Fruit fly (Drosophila melanogaster) whole organism, prepupa: ENCODE measurements around the gene Kmn2.

Experiments used
- Blimp-1 ChIP-seq: fragments of 200-800 bp; sonication (Bioruptor generic); optimal IDR thresholded peaks from 3 replicates; lab custom pipeline; 2017; ENCODE audit warnings: missing biosample characterization, missing genetic modification characterization, mild to moderate bottlenecking, moderate library complexity, missing genetic modification reagents
- CG10631 ChIP-seq: fragments of 200-800 bp; sonication (Bioruptor generic); optimal IDR thresholded peaks from 2 replicates; lab custom pipeline; 2016; ENCODE audit warnings: missing biosample characterization, missing genetic modification characterization
- CG10669 ChIP-seq: fragments of 200-800 bp; sonication (Bioruptor generic); optimal IDR thresholded peaks from 3 replicates; lab custom pipeline; 2018; ENCODE audit warnings: missing biosample characterization, mild to moderate bottlenecking, missing genetic modification characterization, moderate library complexity
- CG11762 ChIP-seq: fragments of 200-800 bp; sonication (Bioruptor generic); optimal IDR thresholded peaks from 3 replicates; lab custom pipeline; 2016; ENCODE audit warnings: missing biosample characterization, missing genetic modification characterization; ENCODE audit not compliant: insufficient read depth
- CG11902 ChIP-seq: fragments of 200-800 bp; sonication (Bioruptor generic); optimal IDR thresholded peaks from 3 replicates; lab custom pipeline; 2016; ENCODE audit warnings: missing biosample characterization, missing genetic modification characterization
- CG15336 ChIP-seq: fragments of 200-800 bp; sonication (Bioruptor generic); IDR thresholded peaks from 2 replicates; pipeline ENCODE4 v1.3.6; 2022; ENCODE audit warnings: missing biosample characterization, missing genetic modification characterization
- CG1621 ChIP-seq: fragments of 200-800 bp; sonication (Bioruptor generic); optimal IDR thresholded peaks from 3 replicates; lab custom pipeline; 2018; ENCODE audit warnings: missing biosample characterization, mild to moderate bottlenecking, missing genetic modification characterization
- CG16779 ChIP-seq: fragments of 200-800 bp; sonication (Bioruptor generic); optimal IDR thresholded peaks from 3 replicates; lab custom pipeline; 2017; ENCODE audit warnings: missing biosample characterization, mild to moderate bottlenecking, missing genetic modification characterization
- CG3032 ChIP-seq: fragments of 200-800 bp; optimal IDR thresholded peaks from 2 replicates; lab custom pipeline; 2019; ENCODE audit warnings: missing biosample characterization, mild to moderate bottlenecking, missing genetic modification characterization, moderate library complexity
- CG32006 ChIP-seq: fragments of 200-800 bp; sonication (Bioruptor generic); optimal IDR thresholded peaks from 3 replicates; lab custom pipeline; 2017; ENCODE audit warnings: missing biosample characterization, mild to moderate bottlenecking, missing genetic modification characterization
- CG34406 ChIP-seq: fragments of 200-800 bp; sonication (Bioruptor generic); optimal IDR thresholded peaks from 3 replicates; lab custom pipeline; 2016; ENCODE audit warnings: missing biosample characterization, missing genetic modification characterization
- CG3919 ChIP-seq: fragments of 200-800 bp; sonication (Bioruptor generic); optimal IDR thresholded peaks from 3 replicates; lab custom pipeline; 2016; ENCODE audit warnings: missing biosample characterization, missing genetic modification characterization
- CG6276 ChIP-seq: fragments of 200-800 bp; sonication (Bioruptor generic); optimal IDR thresholded peaks from 2 replicates; lab custom pipeline; 2017; ENCODE audit warnings: missing biosample characterization, mild to moderate bottlenecking, missing genetic modification characterization
- CG6792 ChIP-seq: fragments of 200-800 bp; sonication (Bioruptor generic); optimal IDR thresholded peaks from 3 replicates; lab custom pipeline; 2016; ENCODE audit warnings: missing biosample characterization, missing genetic modification characterization
- CG6854 ChIP-seq: fragments of 200-800 bp; sonication (Bioruptor generic); optimal IDR thresholded peaks from 2 replicates; lab custom pipeline; 2017; ENCODE audit warnings: missing biosample characterization, mild to moderate bottlenecking, missing genetic modification characterization
- CG7368 ChIP-seq: fragments of 200-800 bp; sonication (Bioruptor generic); optimal IDR thresholded peaks from 3 replicates; lab custom pipeline; 2016; ENCODE audit warnings: missing biosample characterization, missing genetic modification characterization
- CG8119 ChIP-seq: fragments of 200-800 bp; sonication (Bioruptor generic); IDR thresholded peaks from 3 replicates; pipeline ENCODE4 v1.3.6; 2022; ENCODE audit warnings: missing biosample characterization, missing genetic modification characterization
- CG8319 ChIP-seq: fragments of 200-800 bp; sonication (Bioruptor generic); optimal IDR thresholded peaks from 3 replicates; lab custom pipeline; 2016; ENCODE audit warnings: missing biosample characterization, missing genetic modification characterization
- CG8632 ChIP-seq: fragments of 200-800 bp; sonication (Bioruptor generic); optimal IDR thresholded peaks from 3 replicates; lab custom pipeline; 2016; ENCODE audit warnings: missing biosample characterization, missing genetic modification characterization
- CG9139 ChIP-seq: fragments of 200-800 bp; sonication (Bioruptor generic); optimal IDR thresholded peaks from 3 replicates; lab custom pipeline; 2017; ENCODE audit warnings: missing biosample characterization, mild to moderate bottlenecking, missing genetic modification characterization
- Eip75B ChIP-seq: fragments of 200-800 bp; sonication (Bioruptor generic); optimal IDR thresholded peaks from 3 replicates; lab custom pipeline; 2016; ENCODE audit warnings: missing biosample characterization, missing genetic modification characterization
- Eip78C ChIP-seq: fragments of 200-800 bp; sonication (Bioruptor generic); peaks from one replicate; lab custom pipeline; 2016; ENCODE audit warnings: missing biosample characterization, missing genetic modification characterization
- Ets21C ChIP-seq: fragments of 200-800 bp; sonication (Bioruptor generic); optimal IDR thresholded peaks from 3 replicates; lab custom pipeline; 2016; ENCODE audit warnings: missing biosample characterization, missing genetic modification characterization
- Gug ChIP-seq: fragments of 200-800 bp; sonication (Bioruptor generic); IDR thresholded peaks from 2 replicates; pipeline ENCODE4 v1.3.6; 2022; ENCODE audit warnings: missing biosample characterization, missing genetic modification characterization
- Hr38 ChIP-seq: sonication (Bioruptor generic); optimal IDR thresholded peaks from 2 replicates; lab custom pipeline; 2016; ENCODE audit warnings: missing biosample characterization, missing genetic modification characterization
- Hr39 ChIP-seq: fragments of 200-800 bp; sonication (Bioruptor generic); optimal IDR thresholded peaks from 2 replicates; lab custom pipeline; 2016; ENCODE audit warnings: missing biosample characterization, missing genetic modification characterization
- Hr4 ChIP-seq: fragments of 200-800 bp; sonication (Bioruptor generic); optimal IDR thresholded peaks from 3 replicates; lab custom pipeline; 2016; ENCODE audit warnings: missing biosample characterization, missing genetic modification characterization
- Lpt ChIP-seq: fragments of 200-800 bp; sonication (Bioruptor generic); optimal IDR thresholded peaks from 3 replicates; lab custom pipeline; 2016; ENCODE audit warnings: missing biosample characterization, missing genetic modification characterization
- Met ChIP-seq: fragments of 200-800 bp; sonication (Bioruptor generic); optimal IDR thresholded peaks from 3 replicates; lab custom pipeline; 2016; ENCODE audit warnings: missing biosample characterization, missing genetic modification characterization
- Smox ChIP-seq: fragments of 200-800 bp; sonication (Bioruptor generic); optimal IDR thresholded peaks from 3 replicates; lab custom pipeline; 2016; ENCODE audit warnings: missing biosample characterization, missing genetic modification characterization
- Sox102F ChIP-seq: fragments of 200-800 bp; sonication (Bioruptor generic); optimal IDR thresholded peaks from 2 replicates; lab custom pipeline; 2016; ENCODE audit warnings: missing biosample characterization, mild to moderate bottlenecking, missing genetic modification characterization
- Sox15 ChIP-seq: fragments of 200-800 bp; sonication (Bioruptor generic); optimal IDR thresholded peaks from 3 replicates; lab custom pipeline; 2016; ENCODE audit warnings: missing biosample characterization, missing genetic modification characterization
- acj6 ChIP-seq: fragments of 200-800 bp; sonication (Bioruptor generic); optimal IDR thresholded peaks from 3 replicates; lab custom pipeline; 2016; ENCODE audit warnings: missing biosample characterization, missing genetic modification characterization
- cyc ChIP-seq: fragments of 200-800 bp; sonication (Bioruptor generic); optimal IDR thresholded peaks from 3 replicates; lab custom pipeline; 2016; ENCODE audit warnings: missing biosample characterization, missing genetic modification characterization
- dac ChIP-seq: fragments of 200-800 bp; sonication (Bioruptor generic); optimal IDR thresholded peaks from 2 replicates; lab custom pipeline; 2017; ENCODE audit warnings: missing biosample characterization, mild to moderate bottlenecking, missing genetic modification characterization
- dsx ChIP-seq: fragments of 200-800 bp; optimal IDR thresholded peaks from 3 replicates; lab custom pipeline; 2019; ENCODE audit warnings: missing biosample characterization, mild to moderate bottlenecking, missing genetic modification characterization, moderate library complexity; ENCODE audit not compliant: poor library complexity, severe bottlenecking
- eg ChIP-seq: fragments of 200-800 bp; sonication (Bioruptor generic); IDR thresholded peaks from 3 replicates; pipeline ENCODE4 v1.3.6; 2022; ENCODE audit warnings: missing biosample characterization, missing genetic modification characterization
- esn ChIP-seq: fragments of 200-800 bp; sonication (Bioruptor generic); optimal IDR thresholded peaks from 2 replicates; lab custom pipeline; 2016; ENCODE audit warnings: missing biosample characterization, mild to moderate bottlenecking, missing genetic modification characterization, moderate library complexity
- fd59A ChIP-seq: fragments of 200-800 bp; sonication (Bioruptor generic); optimal IDR thresholded peaks from 2 replicates; lab custom pipeline; 2017; ENCODE audit warnings: missing biosample characterization, mild to moderate bottlenecking, missing genetic modification characterization, missing genetic modification reagents
- fd85E ChIP-seq: fragments of 200-800 bp; sonication (Bioruptor generic); optimal IDR thresholded peaks from 3 replicates; lab custom pipeline; 2016; ENCODE audit warnings: missing biosample characterization, missing genetic modification characterization
- fkh ChIP-seq: fragments of 200-800 bp; sonication (Bioruptor generic); optimal IDR thresholded peaks from 3 replicates; lab custom pipeline; 2017; ENCODE audit warnings: missing biosample characterization, mild to moderate bottlenecking, missing genetic modification characterization, moderate library complexity
- lz ChIP-seq: fragments of 200-800 bp; sonication (Bioruptor generic); optimal IDR thresholded peaks from 3 replicates; lab custom pipeline; 2016; ENCODE audit warnings: missing biosample characterization, missing genetic modification characterization
- pdm3 ChIP-seq: fragments of 200-800 bp; sonication (Bioruptor generic); optimal IDR thresholded peaks from 3 replicates; lab custom pipeline; 2016; ENCODE audit warnings: missing biosample characterization, missing genetic modification characterization
- spab ChIP-seq: fragments of 200-800 bp; sonication (Bioruptor generic); optimal IDR thresholded peaks from 2 replicates; lab custom pipeline; 2017; ENCODE audit warnings: missing biosample characterization, mild to moderate bottlenecking, missing genetic modification characterization, missing genetic modification reagents
- ss ChIP-seq, 2 experiments: fragments of 200-800 bp; sonication (Bioruptor generic); optimal IDR thresholded peaks; 2 replicates in 1 of 2; 3 replicates in 1 of 2; lab custom pipeline; 2017 to 2018; ENCODE audit warnings: mild to moderate bottlenecking in 2 of 2, missing biosample characterization in 2 of 2, missing genetic modification characterization in 2 of 2, moderate library complexity in 1 of 2
- svp ChIP-seq: fragments of 200-800 bp; sonication (Bioruptor generic); peaks from one replicate; lab custom pipeline; 2016; ENCODE audit warnings: missing biosample characterization, missing genetic modification characterization
- vri ChIP-seq: fragments of 200-800 bp; sonication (Bioruptor generic); optimal IDR thresholded peaks from 3 replicates; lab custom pipeline; 2016; ENCODE audit warnings: missing biosample characterization, mild to moderate bottlenecking, missing genetic modification characterization

The Kmn2 gene

dm6 chr3R:8037896-8038295 lies 36.8 kb upstream of the Kmn2 start (continued):
- TF ChIP-seq ss (GFP tag; optimal IDR thresholded peaks at IDR 0.05; lab: Kevin White, UChicago) (no peak), Sox15 (GFP tag; lab: Kevin White, UChicago) (no peak), CG16779 (tag; lab: Kevin White, UChicago) (no peak), Lpt (GFP tag; lab: Kevin White, UChicago) (peak; percentile 39), Blimp-1 (GFP tag; lab: Kevin White, UChicago) (peak; percentile 10), svp (GFP tag; lab: Kevin White, UChicago) (peak; percentile 89), Hr39 (GFP tag; lab: Kevin White, UChicago) (peak; percentile 31), Hr38 (GFP tag; lab: Kevin White, UChicago) (no peak), CG11762 (GFP tag; lab: Kevin White, UChicago) (peak; percentile 55), CG7368 (GFP tag; lab: Kevin White, UChicago) (peak; percentile 63), Met (GFP tag; lab: Kevin White, UChicago) (peak; percentile 49), CG11902 (GFP tag; lab: Kevin White, UChicago) (peak; percentile 47), Eip75B (GFP tag; lab: Kevin White, UChicago) (peak; percentile 58), CG1621 (tag; lab: Kevin White, UChicago) (no peak), Eip78C (GFP tag; lab: Kevin White, UChicago) (peak; percentile 90), esn (GFP tag; lab: Kevin White, UChicago) (peak; percentile 62), pdm3 (GFP tag; lab: Kevin White, UChicago) (peak; percentile 56), CG8632 (GFP tag; lab: Kevin White, UChicago) (peak; percentile 50), CG34406 (GFP tag; lab: Kevin White, UChicago) (peak; percentile 50), Smox (GFP tag; lab: Kevin White, UChicago) (peak; percentile 28), fd59A (no peak), Ets21C (peak; percentile 13), Gug (GFP tag; lab: Robert Waterston, UW) (peak; percentile 79), dac (GFP tag; lab: Kevin White, UChicago) (peak; percentile 69), dsx (peak; percentile 19), acj6 (GFP tag; lab: Kevin White, UChicago) (peak; percentile 54), CG10669 (peak; percentile 61), CG3919 (peak; percentile 83)

DNA sequence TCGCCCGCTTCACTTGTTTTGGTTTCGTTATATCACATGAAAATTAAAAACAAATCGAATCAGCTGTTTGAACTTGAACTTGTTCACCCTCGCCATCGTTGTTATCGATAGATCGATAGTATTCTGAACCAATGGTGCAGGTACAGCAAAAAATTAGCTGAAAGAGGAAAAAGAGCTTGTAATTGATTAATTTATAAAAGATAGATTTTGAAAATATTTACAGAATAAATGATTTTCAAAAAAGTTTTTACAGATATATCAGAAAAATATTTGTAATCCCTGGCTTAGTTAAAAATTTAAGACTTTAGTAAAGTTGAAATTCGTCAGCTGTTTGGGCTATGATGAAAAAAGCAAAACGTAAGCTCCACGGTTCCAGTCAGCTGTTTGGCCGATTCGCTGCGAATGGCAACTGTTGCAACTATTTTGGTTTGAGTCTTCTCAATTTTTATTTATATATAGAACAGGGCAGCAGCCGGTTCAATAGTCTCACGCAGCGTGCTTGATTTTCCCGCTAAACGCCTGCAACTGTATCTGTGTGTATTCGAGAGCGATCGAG lies 31.9 kb upstream of the Kmn2 start, which contains the start of the genes CG11035 and unc-45:
Gene CG11035, minus strand, starts transcription at position 87 of the 556 bp plus-strand sequence.
Gene unc-45, plus strand, starts transcription at position 379 of the 556 bp plus-strand sequence.
- TF ChIP-seq lz (GFP tag; lab: Kevin White, UChicago) (peak; percentile 28), Sox102F (no peak), CG8119 (GFP tag; lab: Robert Waterston, UW) (no peak), CG6792 (GFP tag; lab: Kevin White, UChicago) (no peak), CG6276 (GFP tag; lab: Kevin White, UChicago) (no peak), cyc (GFP tag; lab: Kevin White, UChicago) (peak; percentile 28), CG32006 (GFP tag; lab: Kevin White, UChicago) (peak; percentile 28), CG11762 (GFP tag; lab: Kevin White, UChicago) (no peak), Blimp-1 (GFP tag; lab: Kevin White, UChicago) (no peak), CG10631 (GFP tag; lab: Kevin White, UChicago) (no peak), Ets21C (no peak), CG11902 (GFP tag; lab: Kevin White, UChicago) (no peak), Eip78C (GFP tag; lab: Kevin White, UChicago) (peak; percentile 83), fd85E (no peak), CG3919 (peak; percentile 37), CG8632 (GFP tag; lab: Kevin White, UChicago) (no peak), CG9139 (GFP tag; lab: Kevin White, UChicago) (no peak), vri (GFP tag; lab: Kevin White, UChicago) (peak; percentile 58), CG7368 (GFP tag; lab: Kevin White, UChicago) (no peak), Sox15 (GFP tag; lab: Kevin White, UChicago) (no peak), Hr39 (GFP tag; lab: Kevin White, UChicago) (no peak), CG15336 (GFP tag; lab: Robert Waterston, UW) (no peak), CG6854 (no peak), esn (GFP tag; lab: Kevin White, UChicago) (peak; percentile 43), ss (GFP tag; optimal IDR thresholded peaks at IDR 0.05; lab: Kevin White, UChicago) (peak; percentile 9 to 33), eg (GFP tag; lab: Robert Waterston, UW) (peak; percentile 64), Lpt (GFP tag; lab: Kevin White, UChicago) (no peak), Hr4 (GFP tag; lab: Kevin White, UChicago) (peak; percentile 45), fkh (GFP tag; lab: Kevin White, UChicago) (no peak), pdm3 (GFP tag; lab: Kevin White, UChicago) (peak; percentile 42), acj6 (GFP tag; lab: Kevin White, UChicago) (no peak), CG8319 (GFP tag; lab: Kevin White, UChicago) (no peak), CG1621 (tag; lab: Kevin White, UChicago) (no peak), svp (GFP tag; lab: Kevin White, UChicago) (peak; percentile 98), CG3032 (peak; percentile 46), spab (GFP tag; lab: Kevin White, UChicago) (no peak), Gug (GFP tag; lab: Robert Waterston, UW) (peak; percentile 9; the same call in 1 of the 2 replicates)
